Worm (Caenorhabditis elegans) whole organism, late embryonic: Measurements from ENCODE around the gene R13D11.4.

ENCODE experiments used
- C08G9.2 ChIP-seq: sonication (generic microtip); optimal IDR thresholded peaks from 2 replicates; lab custom pipeline; 2016; ENCODE audit warnings: mild to moderate bottlenecking, missing genetic modification characterization, moderate library complexity, missing compliant biosample characterization
- K09A11.1 ChIP-seq: sonication (generic microtip); optimal IDR thresholded peaks from 2 replicates; lab custom pipeline; 2017; ENCODE audit warnings: antibody characterized with exemption, mild to moderate bottlenecking, missing genetic modification characterization, missing compliant biosample characterization; ENCODE audit not compliant: insufficient read depth
- ama-1 ChIP-seq: fragments of 150-350 bp; optimal IDR thresholded peaks from 2 replicates; lab custom pipeline; 2014
- ceh-48 ChIP-seq: sonication (generic microtip); optimal IDR thresholded peaks from 2 replicates; lab custom pipeline; 2016; ENCODE audit warnings: missing genetic modification characterization, inconsistent platforms, missing compliant biosample characterization
- che-1 ChIP-seq: sonication (generic microtip); optimal IDR thresholded peaks from 2 replicates; lab custom pipeline; 2016; ENCODE audit warnings: mild to moderate bottlenecking, missing genetic modification characterization, missing compliant biosample characterization
- eyg-1 ChIP-seq: sonication (generic microtip); optimal IDR thresholded peaks from 2 replicates; lab custom pipeline; 2016; ENCODE audit warnings: missing genotype, missing genetic modification characterization, missing compliant biosample characterization
- fkh-10 ChIP-seq: fragments of 150-350 bp; optimal IDR thresholded peaks from 2 replicates; lab custom pipeline; 2014; ENCODE audit warnings: missing biosample characterization, missing genetic modification reagents, missing genetic modification characterization
- pag-3 ChIP-seq: sonication (generic microtip); optimal IDR thresholded peaks from 2 replicates; lab custom pipeline; 2016; ENCODE audit warnings: missing compliant biosample characterization, missing genetic modification characterization, borderline replicate concordance
- pha-4 ChIP-seq: fragments of 150-350 bp; optimal IDR thresholded peaks from 2 replicates; lab custom pipeline; 2018; ENCODE audit warnings: missing biosample characterization, missing genetic modification reagents, missing genetic modification characterization

- TF ChIP-seq ceh-48 (tag; lab: Kevin White, UChicago) (no peak), pag-3 (tag; lab: Kevin White, UChicago) (no peak), che-1 (no peak), fkh-10 (GFP tag; lab: Kevin White, UChicago) (no peak), C08G9.2 (tag; lab: Kevin White, UChicago) (no peak), pha-4 (tag; lab: Kevin White, UChicago) (no peak), ama-1 (lab: Kevin White, UChicago) (no peak), K09A11.1 (tag; lab: Kevin White, UChicago) (no peak), eyg-1 (tag; lab: Kevin White, UChicago) (no peak)
Measured at ce11 chrV:847521-847920, 36.9 kb downstream of the R13D11.4 start, which contains the start of gene srbc-13.
